Fruit fly (Drosophila melanogaster) whole organism, adult: ENCODE data around the gene CG16775.

Experiments
- CG5204 ChIP-seq: fragments of 200-800 bp; sonication (Bioruptor generic); optimal IDR thresholded peaks from 2 replicates; lab custom pipeline; 2016; ENCODE audit warnings: missing biosample characterization, missing genetic modification characterization
- CG7045 ChIP-seq: fragments of 200-800 bp; sonication (Bioruptor generic); optimal IDR thresholded peaks from 2 replicates; lab custom pipeline; 2017; ENCODE audit warnings: missing biosample characterization, mild to moderate bottlenecking, missing genetic modification characterization
- CG7101 ChIP-seq: fragments of 200-800 bp; sonication (Bioruptor generic); optimal IDR thresholded peaks from 2 replicates; lab custom pipeline; 2018; ENCODE audit warnings: missing biosample characterization, mild to moderate bottlenecking, missing genetic modification characterization, moderate library complexity
- Hr96 ChIP-seq: fragments of 200-800 bp; sonication (Bioruptor generic); optimal IDR thresholded peaks from 2 replicates; lab custom pipeline; 2016; ENCODE audit warnings: missing biosample characterization, missing genetic modification characterization
- bab1 ChIP-seq: fragments of 200-800 bp; sonication (Bioruptor generic); optimal IDR thresholded peaks from 3 replicates; lab custom pipeline; 2019; ENCODE audit warnings: missing biosample characterization, mild to moderate bottlenecking, missing genetic modification characterization, moderate library complexity
- cnc ChIP-seq, 2 experiments: fragments of >200 bp; optimal IDR thresholded peaks; 2 replicates each; lab custom pipeline; 2017
- tj ChIP-seq: fragments of 200-800 bp; sonication (Bioruptor generic); optimal IDR thresholded peaks from 3 replicates; lab custom pipeline; 2017; ENCODE audit warnings: missing biosample characterization, mild to moderate bottlenecking, missing genetic modification characterization, moderate library complexity
- toe ChIP-seq: fragments of 200-800 bp; sonication (Bioruptor generic); optimal IDR thresholded peaks from 2 replicates; lab custom pipeline; 2016; ENCODE audit warnings: missing biosample characterization, missing genetic modification characterization

- no peak for TF ChIP-seq Hr96 (GFP tag; lab: Kevin White, UChicago)
- peak; percentile 60 for TF ChIP-seq CG7101 (tag; lab: Kevin White, UChicago)
- TF ChIP-seq CG5204 (GFP tag; lab: Kevin White, UChicago) = no peak
- TF ChIP-seq CG7045 (GFP tag; lab: Kevin White, UChicago) = peak; percentile 17
- TF ChIP-seq cnc (optimal IDR thresholded peaks at IDR 0.05; lab: Kevin White, UChicago) = no peak
- TF ChIP-seq tj = peak; percentile 41
- peak; percentile 72 for TF ChIP-seq bab1 (GFP tag; lab: Kevin White, UChicago)
- peak; percentile 33 for TF ChIP-seq toe
Measured at dm6 chr3L:17912448-17912847, 26.0 kb upstream of the CG16775 start, which contains the start of gene CG5290.
